Fruit fly (Drosophila melanogaster): ENCODE data around the gene Nlp.

DNA sequence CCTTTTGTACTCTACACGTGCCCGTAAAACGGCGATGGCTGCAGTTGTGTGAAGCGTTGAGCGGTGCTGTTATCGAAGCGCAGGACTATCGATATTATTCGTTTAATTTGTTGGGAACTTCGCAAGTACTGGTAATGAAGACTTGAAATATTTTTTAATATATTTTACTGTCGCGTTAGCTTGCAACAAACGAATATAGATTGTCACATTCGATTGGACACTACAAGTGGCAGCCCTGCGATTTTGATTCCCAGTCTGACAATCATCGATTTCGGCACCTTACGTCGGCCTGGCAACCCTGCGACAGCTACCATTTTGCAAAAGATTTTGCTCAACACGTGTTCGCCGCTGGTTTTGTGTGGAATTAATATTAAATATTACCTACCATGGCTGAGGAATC, at the start of gene Nlp, which contains the start of gene Nph:
- TF ChIP-seq insv (optimal IDR thresholded peaks at IDR 0.05) (no peak), h (optimal IDR thresholded peaks at IDR 0.05) (no peak), psq (optimal IDR thresholded peaks at IDR 0.05) (no peak), Myc (optimal IDR thresholded peaks at IDR 0.05) (no peak), ttk (optimal IDR thresholded peaks at IDR 0.05) (no peak), Sin3A (optimal IDR thresholded peaks at IDR 0.05) (no peak)
